Worm (Caenorhabditis elegans): ENCODE data around the gene C27B7.9.

The C27B7.9 gene

ce11 chrIV:8916010-8916409, at the start of gene C27B7.9:
C27B7.9 (minus strand) TSS chrIV:8916110.
- TF ChIP-seq ztf-23 (GFP tag; IDR thresholded peaks at IDR 0.05) = no peak
- TF ChIP-seq klf-2 (GFP tag; conservative IDR thresholded peaks at IDR 0.05) = no peak
- no peak for TF ChIP-seq med-1 (GFP tag; optimal IDR thresholded peaks at IDR 0.05; ENCODE audit: insufficient read depth)
- no peak for TF ChIP-seq ztf-29 (GFP tag; IDR thresholded peaks at IDR 0.05)
- TF ChIP-seq T22C8.4 (GFP tag; IDR thresholded peaks at IDR 0.05) = no peak
- no peak for TF ChIP-seq cog-1 (tag; optimal IDR thresholded peaks at IDR 0.05)
- TF ChIP-seq flt-1 (GFP tag; IDR thresholded peaks at IDR 0.05) = no peak
- TF ChIP-seq ref-1 (GFP tag; conservative IDR thresholded peaks at IDR 0.05) = no peak
- no peak for TF ChIP-seq tab-1 (GFP tag; IDR thresholded peaks at IDR 0.05)

ce11 chrIV:8964042-8964441, 48.1 kb upstream of the C27B7.9 start:
- TF ChIP-seq ztf-29 (GFP tag; IDR thresholded peaks at IDR 0.05) (peak; percentile 88), T22C8.4 (GFP tag; IDR thresholded peaks at IDR 0.05) (peak; percentile 79), tab-1 (GFP tag; IDR thresholded peaks at IDR 0.05) (peak; percentile 90), ztf-23 (GFP tag; IDR thresholded peaks at IDR 0.05) (peak; percentile 82), ref-1 (GFP tag; conservative IDR thresholded peaks at IDR 0.05) (peak; percentile 72), klf-2 (GFP tag; conservative IDR thresholded peaks at IDR 0.05) (peak; percentile 82)

- TF ChIP-seq tab-1 (GFP tag; IDR thresholded peaks at IDR 0.05) = no peak
- TF ChIP-seq cog-1 (tag; optimal IDR thresholded peaks at IDR 0.05) = no peak
- TF ChIP-seq ztf-23 (GFP tag; IDR thresholded peaks at IDR 0.05) = no peak
- no peak for TF ChIP-seq med-1 (GFP tag; optimal IDR thresholded peaks at IDR 0.05; ENCODE audit: insufficient read depth)
- no peak for TF ChIP-seq ref-1 (GFP tag; conservative IDR thresholded peaks at IDR 0.05)
Measured at ce11 chrIV:8956189-8956588, 40.3 kb upstream of the C27B7.9 start, which contains the start of gene tpra-1. tpra-1 (plus strand) TSS chrIV:8956489.

- no peak for TF ChIP-seq cog-1 (tag; optimal IDR thresholded peaks at IDR 0.05)
- no peak for TF ChIP-seq ztf-29 (GFP tag; IDR thresholded peaks at IDR 0.05)
- TF ChIP-seq med-1 (GFP tag; optimal IDR thresholded peaks at IDR 0.05; ENCODE audit: insufficient read depth) = no peak
Measured at ce11 chrIV:8954126-8954525, 38.2 kb upstream of the C27B7.9 start.

- no peak for TF ChIP-seq ztf-29 (GFP tag; IDR thresholded peaks at IDR 0.05)
- no peak for TF ChIP-seq cog-1 (tag; optimal IDR thresholded peaks at IDR 0.05)
- no peak for TF ChIP-seq ref-1 (GFP tag; conservative IDR thresholded peaks at IDR 0.05)
- TF ChIP-seq tab-1 (GFP tag; IDR thresholded peaks at IDR 0.05) = no peak
- TF ChIP-seq med-1 (GFP tag; optimal IDR thresholded peaks at IDR 0.05; ENCODE audit: insufficient read depth) = no peak
- TF ChIP-seq flt-1 (GFP tag; IDR thresholded peaks at IDR 0.05) = no peak
- TF ChIP-seq ztf-23 (GFP tag; IDR thresholded peaks at IDR 0.05) = no peak
- no peak for TF ChIP-seq T22C8.4 (GFP tag; IDR thresholded peaks at IDR 0.05)
- TF ChIP-seq klf-2 (GFP tag; conservative IDR thresholded peaks at IDR 0.05) = no peak
Measured at ce11 chrIV:8951953-8952567, 36.1 kb upstream of the C27B7.9 start.

ce11 chrIV:8949078-8950039, 33.4 kb upstream of the C27B7.9 start:
- TF ChIP-seq klf-2 (GFP tag; conservative IDR thresholded peaks at IDR 0.05) (no peak), med-1 (GFP tag; optimal IDR thresholded peaks at IDR 0.05; ENCODE audit: insufficient read depth) (no peak), flt-1 (GFP tag; IDR thresholded peaks at IDR 0.05) (no peak), ztf-23 (GFP tag; IDR thresholded peaks at IDR 0.05) (no peak), ref-1 (GFP tag; conservative IDR thresholded peaks at IDR 0.05) (no peak), cog-1 (tag; optimal IDR thresholded peaks at IDR 0.05) (no peak), tab-1 (GFP tag; IDR thresholded peaks at IDR 0.05) (no peak), T22C8.4 (GFP tag; IDR thresholded peaks at IDR 0.05) (no peak)

- TF ChIP-seq flt-1 (GFP tag; IDR thresholded peaks at IDR 0.05) = no peak
Measured at ce11 chrIV:8947146-8947545, 31.2 kb upstream of the C27B7.9 start.

- TF ChIP-seq klf-2 (GFP tag; conservative IDR thresholded peaks at IDR 0.05) (no peak), ztf-29 (GFP tag; IDR thresholded peaks at IDR 0.05) (no peak), ztf-23 (GFP tag; IDR thresholded peaks at IDR 0.05) (no peak), cog-1 (tag; optimal IDR thresholded peaks at IDR 0.05) (no peak), ref-1 (GFP tag; conservative IDR thresholded peaks at IDR 0.05) (no peak), med-1 (GFP tag; optimal IDR thresholded peaks at IDR 0.05; ENCODE audit: insufficient read depth) (no peak), T22C8.4 (GFP tag; IDR thresholded peaks at IDR 0.05) (no peak), tab-1 (GFP tag; IDR thresholded peaks at IDR 0.05) (no peak), flt-1 (GFP tag; IDR thresholded peaks at IDR 0.05) (no peak)
Measured at ce11 chrIV:8943430-8943829, 27.5 kb upstream of the C27B7.9 start.

- TF ChIP-seq ref-1 (GFP tag; conservative IDR thresholded peaks at IDR 0.05) = no peak
- no peak for TF ChIP-seq ztf-29 (GFP tag; IDR thresholded peaks at IDR 0.05)
- no peak for TF ChIP-seq klf-2 (GFP tag; conservative IDR thresholded peaks at IDR 0.05)
Measured at ce11 chrIV:8933575-8933974, 17.7 kb upstream of the C27B7.9 start, which contains the start of gene D1046.4. D1046.4 (plus strand) TSS chrIV:8933875.

- TF ChIP-seq ztf-29 (GFP tag; IDR thresholded peaks at IDR 0.05) (no peak), T22C8.4 (GFP tag; IDR thresholded peaks at IDR 0.05) (no peak), ref-1 (GFP tag; conservative IDR thresholded peaks at IDR 0.05) (no peak), ztf-23 (GFP tag; IDR thresholded peaks at IDR 0.05) (no peak), flt-1 (GFP tag; IDR thresholded peaks at IDR 0.05) (no peak), med-1 (GFP tag; optimal IDR thresholded peaks at IDR 0.05; ENCODE audit: insufficient read depth) (no peak), tab-1 (GFP tag; IDR thresholded peaks at IDR 0.05) (no peak), cog-1 (tag; optimal IDR thresholded peaks at IDR 0.05) (no peak), klf-2 (GFP tag; conservative IDR thresholded peaks at IDR 0.05) (no peak)
Measured at ce11 chrIV:8929942-8930492, 14.1 kb upstream of the C27B7.9 start, which contains the start of the genes D1046.18 and slc-25A26. D1046.18 (plus strand) TSS chrIV:8930242. slc-25A26 (plus strand) TSS chrIV:8930442.
